Worm (Caenorhabditis elegans): Measurements from ENCODE around the gene ain-1.

ain-1 gene

ce11 chrX:16611333-16612043 is 1.8 kb upstream of the ain-1 start:
- TF ChIP-seq efl-1 (optimal IDR thresholded peaks at IDR 0.05) = no peak
- TF ChIP-seq efl-1 (GFP tag; optimal IDR thresholded peaks at IDR 0.05 in 1 of 2) = peak in 1 of 2 experiments; percentile 53
- peak in 1 of 2 experiments; percentile 18 for TF ChIP-seq lin-35 (GFP tag; optimal IDR thresholded peaks at IDR 0.05)
- TF ChIP-seq fkh-10 (GFP tag; optimal IDR thresholded peaks at IDR 0.05) = no peak
- TF ChIP-seq nhr-12 (tag; optimal IDR thresholded peaks at IDR 0.05) = no peak
- peak in 1 of 2 experiments; percentile 3 for TF ChIP-seq lsy-2 (tag; optimal IDR thresholded peaks at IDR 0.05)
- peak; percentile 10 for TF ChIP-seq mep-1 (tag; optimal IDR thresholded peaks at IDR 0.05)
- peak; percentile 64 for TF ChIP-seq nhr-85 (tag)
- peak; percentile 56 for TF ChIP-seq snu-23 (GFP tag; optimal IDR thresholded peaks at IDR 0.05)
- TF ChIP-seq lin-14 (GFP tag; optimal IDR thresholded peaks at IDR 0.05) = peak; percentile 73
- peak; percentile 60 for TF ChIP-seq nhr-71 (tag; optimal IDR thresholded peaks at IDR 0.05)
- peak; percentile 1 for TF ChIP-seq nhr-47 (tag; optimal IDR thresholded peaks at IDR 0.05)
- no peak for TF ChIP-seq egl-13 (tag; optimal IDR thresholded peaks at IDR 0.05)
- no peak for TF ChIP-seq C16A3.4 (tag; optimal IDR thresholded peaks at IDR 0.05)
- TF ChIP-seq nhr-19 (GFP tag; conservative IDR thresholded peaks at IDR 0.05) = 0 out of 2 replicates have a peak, but pooled peaks have one; percentile 10
- TF ChIP-seq sox-4 (tag; optimal IDR thresholded peaks at IDR 0.05) = no peak
- peak; percentile 25 for TF ChIP-seq nhr-20 (tag; optimal IDR thresholded peaks at IDR 0.05)
- peak; percentile 71 for TF ChIP-seq rnt-1 (tag; optimal IDR thresholded peaks at IDR 0.05)

ce11 chrX:16612293-16612946 is 831 bp upstream of the ain-1 start:
- TF ChIP-seq elt-2 (tag; optimal IDR thresholded peaks at IDR 0.05) (peak; percentile 65), swsn-7 (tag; optimal IDR thresholded peaks at IDR 0.05) (peak; percentile 96), nhr-85 (tag) (peak; percentile 98), ztf-4 (tag; optimal IDR thresholded peaks at IDR 0.05) (peak; percentile 95), F16B12.6 (tag; optimal IDR thresholded peaks at IDR 0.05) (no peak), ces-1 (GFP tag; optimal IDR thresholded peaks at IDR 0.05) (no peak), alr-1 (tag; optimal IDR thresholded peaks at IDR 0.05; ENCODE audit: borderline replicate concordance) (no peak), unc-62 (GFP tag; optimal IDR thresholded peaks at IDR 0.05) (no peak), skn-1 (tag; optimal IDR thresholded peaks at IDR 0.05) (peak; percentile 58), xbp-1 (tag; optimal IDR thresholded peaks at IDR 0.05) (peak; percentile 92), dsc-1 (tag; optimal IDR thresholded peaks at IDR 0.05) (peak; percentile 91), nhr-90 (tag; optimal IDR thresholded peaks at IDR 0.05; ENCODE audit: poor library complexity) (peak; percentile 90), lin-15B (tag; optimal IDR thresholded peaks at IDR 0.05) (peak; percentile 42), lin-39 (tag; optimal IDR thresholded peaks at IDR 0.05) (peak; percentile 14), zag-1 (tag; optimal IDR thresholded peaks at IDR 0.05) (peak; percentile 48), mab-9 (GFP tag; IDR thresholded peaks at IDR 0.05) (peak; percentile 62), mep-1 (tag; optimal IDR thresholded peaks at IDR 0.05) (peak; percentile 94), ceh-90 (tag; optimal IDR thresholded peaks at IDR 0.05) (no peak), efl-3 (GFP tag; optimal IDR thresholded peaks at IDR 0.05) (no peak), lin-14 (GFP tag; optimal IDR thresholded peaks at IDR 0.05) (peak; percentile 99), blmp-1 (tag; optimal IDR thresholded peaks at IDR 0.05) (peak; percentile 65), egl-27 (tag; optimal IDR thresholded peaks at IDR 0.05) (peak; percentile 63 to 75), nhr-19 (GFP tag; conservative IDR thresholded peaks at IDR 0.05) (peak; percentile 90), nhr-76 (tag; optimal IDR thresholded peaks at IDR 0.05) (peak; percentile 82), nhr-12 (tag; optimal IDR thresholded peaks at IDR 0.05) (no peak), pax-3 (tag; optimal IDR thresholded peaks at IDR 0.05) (peak; percentile 82), hlh-4 (tag; optimal IDR thresholded peaks at IDR 0.05) (no peak), unc-30 (tag; optimal IDR thresholded peaks at IDR 0.05) (no peak), nhr-20 (tag; optimal IDR thresholded peaks at IDR 0.05) (peak; percentile 97), isw-1 (GFP tag; IDR thresholded peaks at IDR 0.05) (peak; percentile 72), sup-37 (GFP tag; optimal IDR thresholded peaks at IDR 0.05) (peak; percentile 60), zip-4 (GFP tag; optimal IDR thresholded peaks at IDR 0.05) (peak; percentile 67), nhr-71 (tag; optimal IDR thresholded peaks at IDR 0.05) (peak; percentile 99), nhr-237 (tag; optimal IDR thresholded peaks at IDR 0.05) (peak; percentile 93), mdl-1 (tag; optimal IDR thresholded peaks at IDR 0.05) (peak; percentile 86 to 95), ztf-11 (tag; optimal IDR thresholded peaks at IDR 0.05) (peak in 1 of 2 experiments; percentile 79), ceh-63 (GFP tag; optimal IDR thresholded peaks at IDR 0.05) (no peak), lsy-2 (tag; optimal IDR thresholded peaks at IDR 0.05) (peak; percentile 80 to 94)

Measured in whole organism, L1 larva.